Fruit fly (Drosophila melanogaster): Measurements from ENCODE around the gene CG1494.

DNA sequence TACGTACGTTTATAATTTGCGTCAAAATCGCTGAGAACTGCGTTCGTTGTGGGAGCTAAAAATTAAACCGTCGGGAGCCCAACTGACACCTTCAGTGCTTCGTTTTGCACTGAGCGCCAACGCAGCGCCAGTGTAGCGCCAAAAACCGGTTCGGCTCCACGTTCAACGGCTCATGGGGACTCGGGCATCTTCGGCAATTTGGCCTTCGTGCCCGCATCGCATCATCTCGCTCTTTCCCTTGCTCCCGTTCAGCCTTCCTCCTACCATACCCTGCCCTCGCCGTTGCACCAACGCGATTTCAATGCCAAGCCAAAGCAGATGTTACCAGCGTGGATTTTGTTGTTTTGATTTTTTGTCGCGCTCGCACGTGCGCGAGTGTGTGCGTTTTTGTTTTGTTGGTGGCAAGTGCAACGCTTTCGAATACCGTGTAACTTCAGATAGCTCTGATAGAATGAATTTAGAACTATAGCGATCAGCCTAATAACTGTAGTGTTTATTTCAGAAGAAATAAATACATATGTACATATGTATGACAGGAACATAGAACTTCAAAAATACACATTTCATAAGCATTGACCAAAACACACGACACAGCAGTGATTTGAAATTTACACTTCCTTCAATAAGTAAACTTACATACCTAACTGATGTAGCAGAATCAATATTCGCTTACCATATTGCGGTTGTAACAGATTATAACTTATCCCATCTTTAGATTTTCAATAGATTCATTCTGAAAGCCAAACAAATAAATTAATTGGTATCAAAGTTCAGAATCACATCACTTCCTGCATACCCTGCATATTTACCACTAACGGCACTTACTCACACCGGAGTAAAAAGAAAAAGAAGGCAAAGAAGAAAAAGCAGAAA lies 3.8 kb upstream of the CG1494 start, which contains the start of gene Mnr:
- TF ChIP-seq toe (GFP tag; optimal IDR thresholded peaks at IDR 0.05), result no peak
- no peak for TF ChIP-seq CG7045 (GFP tag; optimal IDR thresholded peaks at IDR 0.05)
- TF ChIP-seq cnc (optimal IDR thresholded peaks at IDR 0.05), result no peak
- peak; percentile 47 for TF ChIP-seq Hr96 (GFP tag; optimal IDR thresholded peaks at IDR 0.05)
- no peak for TF ChIP-seq CG1620 (GFP tag; optimal IDR thresholded peaks at IDR 0.05)
- TF ChIP-seq Mnt (GFP tag; optimal IDR thresholded peaks at IDR 0.05), result peak; percentile 85
- no peak for TF ChIP-seq kay (GFP tag; ENCODE audit: borderline replicate concordance)
- TF ChIP-seq CG33017 (tag; optimal IDR thresholded peaks at IDR 0.05), result no peak
- no peak for TF ChIP-seq CG11617 (GFP tag; optimal IDR thresholded peaks at IDR 0.05)
- peak; percentile 34 for TF ChIP-seq CG12768 (GFP tag; optimal IDR thresholded peaks at IDR 0.05)
- peak; percentile 47 for TF ChIP-seq ovo (GFP tag; optimal IDR thresholded peaks at IDR 0.05)
- no peak for TF ChIP-seq CG5204 (GFP tag; optimal IDR thresholded peaks at IDR 0.05)
- no peak for TF ChIP-seq Crg-1 (GFP tag; optimal IDR thresholded peaks at IDR 0.05)
